Worm (Caenorhabditis elegans): ENCODE measurements around the gene sna-1.

- TF ChIP-seq sea-1 (GFP tag; conservative IDR thresholded peaks at IDR 0.05) (no peak), flt-1 (GFP tag; IDR thresholded peaks at IDR 0.05) (no peak), ama-1 (optimal IDR thresholded peaks at IDR 0.05) (no peak), tbx-37 (GFP tag; conservative IDR thresholded peaks at IDR 0.05) (no peak), aly-1 (tag; optimal IDR thresholded peaks at IDR 0.05) (no peak), B0310.2 (tag; optimal IDR thresholded peaks at IDR 0.05) (no peak), ceh-13 (GFP tag; optimal IDR thresholded peaks at IDR 0.05) (no peak)
Observed at ce11 chrV:6718232-6718631, 7.8 kb upstream of the sna-1 start, which contains the start of gene srg-30.

Data from whole organism, early embryonic.